Fruit fly (Drosophila melanogaster): ENCODE measurements around the gene CG43074.

- no peak for TF ChIP-seq h (GFP tag; optimal IDR thresholded peaks at IDR 0.05)
- no peak for TF ChIP-seq brk (GFP tag; optimal IDR thresholded peaks at IDR 0.05)
- no peak for TF ChIP-seq br (GFP tag; optimal IDR thresholded peaks at IDR 0.05)
- TF ChIP-seq foxo (GFP tag; optimal IDR thresholded peaks at IDR 0.05), result no peak
- no peak for TF ChIP-seq jim (GFP tag; optimal IDR thresholded peaks at IDR 0.05)
- no peak for TF ChIP-seq Hr78 (GFP tag; optimal IDR thresholded peaks at IDR 0.05)
- TF ChIP-seq GATAd (GFP tag; optimal IDR thresholded peaks at IDR 0.05), result no peak
Observed at dm6 chr3L:3532867-3533266, 48.4 kb upstream of the CG43074 start.

Measured in whole organism, wandering third instar larva.